Fruit fly (Drosophila melanogaster) whole organism: ENCODE measurements around the gene CG34427.

Experiments used
- CG8478 ChIP-seq: fragments of >200 bp; optimal IDR thresholded peaks from 2 replicates; lab custom pipeline; 2018; ENCODE audit warnings: inconsistent platforms
- Dll ChIP-seq: fragments of >200 bp; optimal IDR thresholded peaks from 2 replicates; lab custom pipeline; 2017
- pan ChIP-seq: fragments of >200 bp; optimal IDR thresholded peaks from 2 replicates; lab custom pipeline; 2017
- psq ChIP-seq: fragments of >200 bp; optimal IDR thresholded peaks from 2 replicates; lab custom pipeline; 2017
- usp ChIP-seq: fragments of >200 bp; optimal IDR thresholded peaks from 2 replicates; lab custom pipeline; 2017; ENCODE audit warnings: missing biosample characterization, missing genetic modification characterization, mixed read lengths

dm6 chr3L:8836162-8836561 lies 31.6 kb downstream of the CG34427 start, which contains the start of gene CG32026:
- TF ChIP-seq Dll (lab: Kevin White, UChicago) (no peak), pan (lab: Kevin White, UChicago) (no peak), psq (no peak), usp (no peak), CG8478 (lab: Kevin White, UChicago) (no peak)
